Worm (Caenorhabditis elegans) whole organism, L2 larva: Measurements from ENCODE around the gene pir-2.

Experiments
- C34F6.9 ChIP-seq: fragments of 150-350 bp; optimal IDR thresholded peaks from 2 replicates; lab custom pipeline; 2014; ENCODE audit warnings: missing biosample characterization, missing genetic modification characterization
- R02D3.7 ChIP-seq: fragments of 150-350 bp; optimal IDR thresholded peaks from 2 replicates; lab custom pipeline; 2014; ENCODE audit warnings: missing biosample characterization, missing genetic modification characterization
- ZK546.5 ChIP-seq: sonication (generic microtip); optimal IDR thresholded peaks from 2 replicates; lab custom pipeline; 2017; ENCODE audit warnings: missing biosample characterization, missing genetic modification characterization
- aly-2 ChIP-seq: fragments of 150-350 bp; optimal IDR thresholded peaks from 2 replicates; lab custom pipeline; 2014; ENCODE audit warnings: missing biosample characterization, missing genetic modification characterization
- ceh-82 ChIP-seq: fragments of 150-350 bp; optimal IDR thresholded peaks from 2 replicates; lab custom pipeline; 2014; ENCODE audit warnings: missing biosample characterization, missing genetic modification characterization
- crh-2 ChIP-seq: sonication (generic microtip); optimal IDR thresholded peaks from 2 replicates; lab custom pipeline; 2017; ENCODE audit warnings: missing biosample characterization, missing genetic modification characterization
- egl-27 ChIP-seq: sonication (generic microtip); optimal IDR thresholded peaks from 3 replicates; lab custom pipeline; 2017; ENCODE audit warnings: missing biosample characterization, missing genetic modification reagents, missing genetic modification characterization
- gmeb-1 ChIP-seq: fragments of 150-350 bp; optimal IDR thresholded peaks from 2 replicates; lab custom pipeline; 2014; ENCODE audit warnings: missing biosample characterization, missing genetic modification characterization
- lin-11 ChIP-seq: fragments of 150-350 bp; sonication (generic microtip); optimal IDR thresholded peaks from 2 replicates; lab custom pipeline; 2014; ENCODE audit warnings: missing biosample characterization, missing genetic modification characterization, inconsistent platforms, mixed read lengths
- lin-13 ChIP-seq: fragments of 150-350 bp; optimal IDR thresholded peaks from 2 replicates; lab custom pipeline; 2014; ENCODE audit warnings: missing biosample characterization, missing genetic modification reagents, missing genetic modification characterization
- lin-39 ChIP-seq: fragments of 150-350 bp; optimal IDR thresholded peaks from 2 replicates; lab custom pipeline; 2014; ENCODE audit warnings: missing biosample characterization, missing genetic modification reagents, missing genetic modification characterization
- lsy-2 ChIP-seq, 2 experiments: fragments of 150-350 bp in 1 of 2; sonication (generic microtip) in 1 of 2; optimal IDR thresholded peaks; 2 replicates each; lab custom pipeline; 2014 to 2017; ENCODE audit warnings: missing biosample characterization in 2 of 2, missing genetic modification characterization in 2 of 2
- nhr-10 ChIP-seq: sonication (generic microtip); optimal IDR thresholded peaks from 2 replicates; lab custom pipeline; 2017; ENCODE audit warnings: missing biosample characterization, missing genetic modification characterization
- nhr-129 ChIP-seq: fragments of 150-350 bp; optimal IDR thresholded peaks from 2 replicates; lab custom pipeline; 2014; ENCODE audit warnings: missing biosample characterization, missing genetic modification characterization
- nhr-21 ChIP-seq: fragments of 150-350 bp; optimal IDR thresholded peaks from 2 replicates; lab custom pipeline; 2014; ENCODE audit warnings: missing biosample characterization, missing genetic modification characterization
- nhr-23 ChIP-seq: fragments of 150-350 bp; optimal IDR thresholded peaks from 2 replicates; lab custom pipeline; 2014; ENCODE audit warnings: missing biosample characterization, missing genetic modification reagents, missing genetic modification characterization
- nhr-6 ChIP-seq: fragments of 150-350 bp; optimal IDR thresholded peaks from 2 replicates; lab custom pipeline; 2014; ENCODE audit warnings: missing biosample characterization, missing genetic modification characterization
- sma-3 ChIP-seq: sonication (generic microtip); optimal IDR thresholded peaks from 2 replicates; lab custom pipeline; 2016; ENCODE audit warnings: missing genetic modification reagents, missing genetic modification characterization, missing compliant biosample characterization
- sma-9 ChIP-seq, 2 experiments: fragments of 150-350 bp in 1 of 2; sonication (generic microtip) in 1 of 2; optimal IDR thresholded peaks; 2 replicates each; lab custom pipeline; 2014 to 2016; ENCODE audit warnings: missing genetic modification characterization in 2 of 2, mild to moderate bottlenecking in 1 of 2, missing biosample characterization in 1 of 2, missing compliant biosample characterization in 1 of 2, missing genetic modification reagents in 1 of 2, moderate library complexity in 1 of 2
- unc-55 ChIP-seq: fragments of 150-350 bp; sonication (generic microtip); optimal IDR thresholded peaks from 3 replicates; lab custom pipeline; 2014; ENCODE audit warnings: missing biosample characterization, missing genetic modification reagents, missing genetic modification characterization
- zag-1 ChIP-seq: fragments of 150-350 bp; optimal IDR thresholded peaks from 2 replicates; lab custom pipeline; 2014; ENCODE audit warnings: missing biosample characterization, missing genetic modification characterization
- ztf-4 ChIP-seq: fragments of 150-350 bp; optimal IDR thresholded peaks from 2 replicates; lab custom pipeline; 2014; ENCODE audit warnings: missing biosample characterization, missing genetic modification characterization

pir-2 gene

ce11 chrIII:9406600-9406999 lies 36.8 kb downstream of the pir-2 start, which contains the start of gene T26G10.1 (continued):
- TF ChIP-seq aly-2 (tag; lab: Kevin White, UChicago) (no peak), gmeb-1 (tag; lab: Kevin White, UChicago) (peak; percentile 81), egl-27 (tag; lab: Kevin White, UChicago) (peak; percentile 50), sma-9 (GFP tag; optimal IDR thresholded peaks at IDR 0.05; lab: Kevin White, UChicago) (peak; percentile 56), sma-9 (tag; optimal IDR thresholded peaks at IDR 0.05; lab: Kevin White, UChicago) (no peak), ceh-82 (tag; lab: Kevin White, UChicago) (no peak), nhr-21 (peak; percentile 54), crh-2 (tag; lab: Kevin White, UChicago) (peak; percentile 76), zag-1 (tag; lab: Kevin White, UChicago) (no peak), nhr-6 (no peak)

ce11 chrIII:9401036-9401435 lies 42.4 kb downstream of the pir-2 start, which contains the start of gene nlp-48:
TSS of gene nlp-48 (minus strand) at chrIII:9401136.
- no peak for TF ChIP-seq C34F6.9 (tag; lab: Kevin White, UChicago)
- TF ChIP-seq sma-3 (GFP tag; lab: Kevin White, UChicago): no peak
- no peak for TF ChIP-seq ztf-4 (tag; lab: Kevin White, UChicago)
- no peak for TF ChIP-seq lin-39

- peak; percentile 52 for TF ChIP-seq unc-55 (GFP tag; lab: Kevin White, UChicago)
- peak; percentile 82 for TF ChIP-seq gmeb-1 (tag; lab: Kevin White, UChicago)
- TF ChIP-seq nhr-129: peak; percentile 32
- TF ChIP-seq lin-11 (tag; lab: Kevin White, UChicago): peak; percentile 12
- no peak for TF ChIP-seq aly-2 (tag; lab: Kevin White, UChicago)
- peak in 1 of 2 experiments; percentile 33 for TF ChIP-seq lsy-2 (tag; optimal IDR thresholded peaks at IDR 0.05; lab: Kevin White, UChicago)
- no peak for TF ChIP-seq zag-1 (tag; lab: Kevin White, UChicago)
- TF ChIP-seq nhr-23 (tag; lab: Kevin White, UChicago): no peak
- TF ChIP-seq R02D3.7 (tag; lab: Kevin White, UChicago): no peak
- no peak for TF ChIP-seq lin-39
- no peak for TF ChIP-seq ZK546.5 (tag; lab: Kevin White, UChicago)
- TF ChIP-seq lin-13 (GFP tag; lab: Kevin White, UChicago): peak; percentile 11
- TF ChIP-seq nhr-10: no peak
These were observed 50.2 kb downstream of the pir-2 start, which contains the start of the genes gpr-2 and rgr-1 for ce11 chrIII:9393114-9393780. TSS of gene gpr-2 (minus strand) at chrIII:9393164. TSS of gene rgr-1 (plus strand) at chrIII:9393730.
